Worm (Caenorhabditis elegans) whole organism, L1 larva: ENCODE results near the gene irld-50.

ENCODE experiments used
- ceh-88 ChIP-seq: fragments of 200-800 bp; sonication (Bioruptor generic); IDR thresholded peaks from 2 replicates; pipeline ENCODE4 v1.3.6; 2022; ENCODE audit warnings: missing genetic modification characterization, missing compliant biosample characterization
- egl-27 ChIP-seq, 2 experiments: fragments of 150-350 bp in 1 of 2; sonication (generic microtip); optimal IDR thresholded peaks; 3 replicates each; lab custom pipeline; 2017 to 2018; ENCODE audit warnings: missing biosample characterization in 2 of 2, missing genetic modification characterization in 2 of 2, missing genetic modification reagents in 2 of 2
- nhr-19 ChIP-seq: fragments of 200-800 bp; sonication (Bioruptor generic); conservative IDR thresholded peaks from 2 replicates; pipeline ENCODE4 v1.3.6; 2022; ENCODE audit warnings: missing genetic modification characterization, missing compliant biosample characterization

- TF ChIP-seq egl-27 (tag; optimal IDR thresholded peaks at IDR 0.05; lab: Kevin White, UChicago) (no peak), ceh-88 (GFP tag; lab: Robert Waterston, UW) (no peak), nhr-19 (GFP tag; lab: Robert Waterston, UW) (no peak)
Observed at ce11 chrII:2946438-2946837, 2.6 kb upstream of the irld-50 start, which contains the start of gene srw-79.
